Fruit fly (Drosophila melanogaster) S2 (cell line): ENCODE results near the gene Caf1-55.

ENCODE experiments used
- CG8478 ChIP-seq: fragments of >200 bp; optimal IDR thresholded peaks from 2 replicates; lab custom pipeline; 2018
- CTCF ChIP-seq, 2 experiments: fragments of >200 bp; optimal IDR thresholded peaks; 2 replicates each; lab custom pipeline; 2018

DNA sequence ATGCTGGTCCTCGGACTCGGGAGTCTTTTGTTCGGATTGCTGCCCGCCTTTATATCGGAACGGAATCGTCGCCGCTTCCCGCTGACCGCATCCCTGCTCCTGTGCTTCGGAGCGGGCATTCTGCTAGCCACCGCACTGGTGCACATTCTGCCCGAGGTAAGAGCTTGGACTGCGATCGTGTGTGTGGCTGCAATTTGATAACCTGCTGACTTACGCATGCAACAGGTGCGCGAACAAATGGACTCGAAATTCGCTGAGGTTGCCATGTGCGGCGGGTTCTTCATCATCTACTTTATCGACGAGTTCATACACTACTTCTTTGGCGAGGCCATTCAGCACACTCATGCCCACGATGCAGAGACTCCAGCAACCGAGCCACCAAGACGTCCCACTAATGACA, 43.5 kb downstream of the Caf1-55 start:
- TF ChIP-seq CG8478 (lab: Kevin White, UChicago): no peak
- no peak for TF ChIP-seq CTCF (optimal IDR thresholded peaks at IDR 0.05; lab: Kevin White, UChicago)
